Fruit fly (Drosophila melanogaster) Kc167 (cell line): ENCODE measurements around the gene CG12984.

Source experiments
- Myc ChIP-seq: fragments of >200 bp; optimal IDR thresholded peaks from 2 replicates; lab custom pipeline; 2017; ENCODE audit warnings: missing external identifiers
- Sin3A ChIP-seq: fragments of >200 bp; optimal IDR thresholded peaks from 2 replicates; lab custom pipeline; 2018; ENCODE audit warnings: missing external identifiers
- h ChIP-seq: fragments of >200 bp; optimal IDR thresholded peaks from 3 replicates; lab custom pipeline; 2018; ENCODE audit warnings: missing external identifiers
- insv ChIP-seq: fragments of >200 bp; optimal IDR thresholded peaks from 3 replicates; lab custom pipeline; 2018; ENCODE audit warnings: missing external identifiers
- psq ChIP-seq: fragments of >200 bp; optimal IDR thresholded peaks from 2 replicates; lab custom pipeline; 2017; ENCODE audit warnings: missing external identifiers
- ttk ChIP-seq: sonication (Bioruptor generic); optimal IDR thresholded peaks from 2 replicates; lab custom pipeline; 2017; ENCODE audit warnings: missing external identifiers

Gene CG12984

dm6 chr3L:20952622-20953618, 38.6 kb upstream of the CG12984 start:
- TF ChIP-seq ttk: no peak
- no peak for TF ChIP-seq insv
- no peak for TF ChIP-seq Myc (lab: Kevin White, UChicago)
- no peak for TF ChIP-seq h (lab: Kevin White, UChicago)
- TF ChIP-seq psq (lab: Kevin White, UChicago): no peak
- TF ChIP-seq Sin3A: no peak

DNA sequence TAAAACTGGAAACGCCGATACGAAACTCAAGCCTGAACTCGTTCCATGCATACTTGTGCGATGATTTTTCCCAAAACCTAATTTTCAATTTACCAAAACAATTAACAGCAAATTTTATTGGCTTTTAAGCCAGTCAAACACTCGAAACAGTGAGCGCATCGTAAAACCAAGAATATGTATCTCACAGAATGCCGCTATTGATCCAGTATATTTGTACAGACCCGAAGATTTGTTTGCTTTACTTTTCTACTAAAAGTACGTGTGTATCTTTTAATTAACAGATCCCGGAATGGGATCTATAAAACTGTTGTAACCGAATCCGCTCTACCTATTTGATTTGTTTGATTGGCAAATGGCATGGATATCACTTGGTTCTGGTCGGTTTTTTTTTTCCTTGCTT, 37.4 kb upstream of the CG12984 start:
- TF ChIP-seq psq (lab: Kevin White, UChicago) (no peak), Sin3A (no peak), h (lab: Kevin White, UChicago) (no peak), Myc (lab: Kevin White, UChicago) (no peak), insv (no peak), ttk (no peak)

DNA sequence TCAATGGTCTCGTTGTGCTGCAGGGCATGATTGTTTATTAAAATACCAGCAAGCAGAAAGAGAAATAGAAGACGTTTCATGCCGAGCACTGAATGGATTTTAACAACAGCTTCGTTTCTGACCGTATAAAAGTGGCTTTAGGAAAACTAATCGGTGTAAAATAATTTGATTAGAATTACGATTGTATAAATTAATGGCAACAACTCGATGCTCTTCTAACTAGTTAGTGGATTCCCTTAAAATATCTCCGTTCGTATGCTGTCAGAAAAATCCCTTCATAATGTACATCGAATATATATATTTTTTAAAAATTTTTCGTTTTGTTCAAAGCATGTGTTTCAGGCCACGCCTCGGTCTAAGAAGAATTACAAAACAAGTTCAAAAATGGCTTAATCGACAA, 34.8 kb upstream of the CG12984 start, which contains the start of the genes Sems and CG10588:
Gene Sems, minus strand, starts transcription at position 101 of the 400 bp plus-strand sequence.
Gene CG10588, plus strand, starts transcription at position 285 of the 400 bp plus-strand sequence.
- no peak for TF ChIP-seq Sin3A
- no peak for TF ChIP-seq insv
- TF ChIP-seq h (lab: Kevin White, UChicago): no peak
- no peak for TF ChIP-seq Myc (lab: Kevin White, UChicago)
- TF ChIP-seq psq (lab: Kevin White, UChicago): no peak

DNA sequence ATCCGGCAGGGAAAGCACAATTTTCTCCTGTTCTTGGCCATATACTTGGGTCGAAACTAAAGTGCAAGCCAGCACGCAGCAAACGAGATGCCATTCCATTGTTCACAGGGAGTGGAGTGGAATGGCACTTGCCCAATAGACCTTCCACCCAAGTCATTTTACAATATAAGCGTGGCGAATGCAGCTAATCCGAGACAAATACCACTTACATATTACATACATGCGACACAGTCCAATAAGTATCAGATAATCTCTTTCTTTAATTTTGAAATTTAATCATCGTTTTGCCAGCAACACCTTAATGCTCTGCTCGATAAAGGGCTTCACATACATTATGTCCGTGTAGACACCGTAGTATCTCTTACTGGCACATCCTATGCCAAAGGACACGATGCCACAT, 30.2 kb upstream of the CG12984 start, which contains the start of gene CG11037:
Gene CG11037, minus strand, starts transcription at position 101 of the 400 bp plus-strand sequence.
- TF ChIP-seq Sin3A (no peak), insv (no peak), Myc (lab: Kevin White, UChicago) (no peak), h (lab: Kevin White, UChicago) (no peak), ttk (no peak), psq (lab: Kevin White, UChicago) (no peak)

DNA sequence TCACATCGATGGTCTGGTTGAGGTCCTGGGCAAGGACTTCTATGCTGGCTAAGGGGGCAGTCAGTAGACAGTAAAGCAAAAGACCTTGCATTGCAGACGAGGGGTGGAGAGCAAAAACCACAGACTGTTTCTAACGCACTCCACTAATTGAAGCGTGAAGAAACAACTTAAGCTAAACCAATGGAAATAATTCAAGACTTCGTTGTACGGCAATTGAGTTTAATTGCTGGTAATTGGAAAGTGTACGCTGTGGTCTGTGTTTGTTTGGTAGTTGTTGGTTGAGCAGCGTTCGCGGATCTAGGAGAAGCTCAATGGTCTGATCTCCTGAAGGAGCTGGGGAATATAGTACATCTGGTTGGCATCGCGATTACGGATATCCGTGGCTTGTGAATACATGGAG, 29.0 kb upstream of the CG12984 start, which contains the start of gene CG10587:
Gene CG10587, minus strand, starts transcription at position 101 of the 400 bp plus-strand sequence.
- TF ChIP-seq ttk: no peak
- no peak for TF ChIP-seq h (lab: Kevin White, UChicago)
- no peak for TF ChIP-seq insv
- TF ChIP-seq psq (lab: Kevin White, UChicago): no peak

DNA sequence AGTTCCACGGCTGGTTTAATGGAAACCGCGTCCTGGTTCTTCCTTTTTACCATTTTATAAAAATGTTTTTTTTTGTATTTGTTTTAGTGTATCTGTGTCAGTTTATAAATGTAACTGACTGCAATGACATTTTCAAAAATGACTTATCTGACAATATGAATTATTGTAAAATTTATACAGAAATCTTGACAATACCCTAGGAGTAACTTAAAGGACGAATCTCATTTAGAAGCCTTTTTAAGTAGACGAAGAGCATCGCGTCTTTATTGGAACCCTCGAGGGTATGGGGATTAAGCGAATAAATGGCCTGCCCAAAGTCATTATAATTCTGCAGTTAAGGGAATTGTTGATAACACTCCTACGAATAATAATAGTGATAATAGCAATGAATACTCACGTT, 24.8 kb upstream of the CG12984 start, which contains the start of gene CG12983:
Gene CG12983, minus strand, starts transcription at position 101 of the 400 bp plus-strand sequence.
- TF ChIP-seq ttk (no peak), Myc (lab: Kevin White, UChicago) (no peak), psq (lab: Kevin White, UChicago) (no peak), Sin3A (no peak), insv (no peak), h (lab: Kevin White, UChicago) (no peak)

DNA sequence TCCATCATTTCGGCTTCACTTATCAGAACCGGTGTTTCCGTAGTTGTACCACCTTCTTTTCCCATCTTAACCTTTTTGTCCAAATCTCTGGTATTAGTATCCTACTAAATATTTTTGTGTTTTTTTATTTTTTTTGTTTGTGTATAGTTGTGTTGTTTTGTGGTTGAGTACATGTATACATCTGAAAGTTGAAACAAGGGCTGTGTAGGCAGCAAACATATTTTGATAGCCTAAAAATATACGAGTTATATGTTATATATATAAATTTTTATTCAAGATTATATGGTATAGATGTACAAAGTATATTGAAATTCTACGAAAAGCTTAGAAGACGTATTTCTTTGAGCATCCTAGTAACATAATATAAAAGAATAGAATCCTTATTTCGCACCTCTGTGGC, 20.9 kb upstream of the CG12984 start, which contains the start of gene CG33287:
Gene CG33287, minus strand, starts transcription at position 101 of the 400 bp plus-strand sequence.
- no peak for TF ChIP-seq psq (lab: Kevin White, UChicago)
- no peak for TF ChIP-seq Myc (lab: Kevin White, UChicago)
- TF ChIP-seq insv: no peak
- no peak for TF ChIP-seq ttk
- TF ChIP-seq h (lab: Kevin White, UChicago): no peak
- TF ChIP-seq Sin3A: no peak

DNA sequence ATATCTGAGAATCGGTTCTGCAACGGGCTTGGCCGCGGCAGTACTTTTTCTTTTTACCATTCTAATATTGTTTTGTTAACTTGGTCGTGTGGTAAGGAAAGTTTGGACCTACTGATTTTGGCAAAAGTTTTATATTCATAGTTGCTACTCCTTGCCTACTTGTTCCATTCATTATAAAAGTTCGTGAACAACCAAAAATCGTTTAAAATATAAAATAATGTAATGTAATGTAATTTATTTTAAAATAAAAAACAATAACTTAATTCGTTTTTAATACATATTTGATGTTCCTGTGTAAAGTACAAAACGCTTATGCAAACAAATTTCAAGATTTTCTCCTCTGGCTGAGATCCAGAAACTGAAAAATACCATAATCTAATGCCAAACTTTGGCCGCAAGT, 16.9 kb upstream of the CG12984 start, which contains the start of gene CG33286:
Gene CG33286, minus strand, starts transcription at position 101 of the 400 bp plus-strand sequence.
- no peak for TF ChIP-seq Sin3A
- TF ChIP-seq insv: no peak
- TF ChIP-seq h (lab: Kevin White, UChicago): no peak
- no peak for TF ChIP-seq ttk
- TF ChIP-seq Myc (lab: Kevin White, UChicago): no peak
- TF ChIP-seq psq (lab: Kevin White, UChicago): no peak

dm6 chr3L:20976383-20976782, 15.1 kb upstream of the CG12984 start:
- no peak for TF ChIP-seq psq (lab: Kevin White, UChicago)
- TF ChIP-seq insv: no peak
- no peak for TF ChIP-seq Sin3A
- no peak for TF ChIP-seq ttk
- TF ChIP-seq h (lab: Kevin White, UChicago): no peak
- no peak for TF ChIP-seq Myc (lab: Kevin White, UChicago)

- TF ChIP-seq Sin3A: no peak
- TF ChIP-seq Myc (lab: Kevin White, UChicago): no peak
- no peak for TF ChIP-seq ttk
- TF ChIP-seq insv: no peak
Measured at dm6 chr3L:20976967-20977720, 14.3 kb upstream of the CG12984 start.

dm6 chr3L:20980499-20980898, 11.0 kb upstream of the CG12984 start:
- no peak for TF ChIP-seq psq (lab: Kevin White, UChicago)
- TF ChIP-seq ttk: no peak
- TF ChIP-seq h (lab: Kevin White, UChicago): no peak
- no peak for TF ChIP-seq Myc (lab: Kevin White, UChicago)

- no peak for TF ChIP-seq Sin3A
- no peak for TF ChIP-seq psq (lab: Kevin White, UChicago)
- TF ChIP-seq ttk: no peak
- TF ChIP-seq insv: no peak
- no peak for TF ChIP-seq h (lab: Kevin White, UChicago)
- TF ChIP-seq Myc (lab: Kevin White, UChicago): no peak
Measured at dm6 chr3L:20981724-20982123, 9.7 kb upstream of the CG12984 start.
